Fruit fly (Drosophila melanogaster): ENCODE results near the gene CG13919.

CG13919 gene

DNA sequence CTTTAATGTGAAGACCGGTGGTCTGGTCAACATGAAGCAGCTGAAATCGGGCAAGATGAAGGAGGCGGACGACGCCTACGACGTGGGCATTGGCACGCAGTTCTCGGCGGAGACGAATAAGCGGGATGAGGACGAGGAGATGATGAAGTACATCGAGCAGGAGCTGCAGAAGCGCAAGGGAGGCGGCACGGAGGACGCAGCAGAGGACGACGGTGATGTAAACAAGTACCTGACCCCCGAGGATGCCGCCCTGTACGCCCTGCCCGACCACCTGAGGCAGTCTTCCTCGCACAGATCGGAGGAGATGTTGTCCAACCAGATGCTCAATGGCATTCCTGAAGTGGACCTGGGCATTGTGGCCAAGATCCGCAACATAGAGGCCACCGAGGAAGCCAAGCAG is 20.3 kb downstream of the CG13919 start:
- no peak for TF ChIP-seq CG33017 (tag; optimal IDR thresholded peaks at IDR 0.05)
- TF ChIP-seq CG11617 (GFP tag; optimal IDR thresholded peaks at IDR 0.05) = no peak
- TF ChIP-seq cnc (optimal IDR thresholded peaks at IDR 0.05) = no peak
- no peak for TF ChIP-seq bab1 (GFP tag; optimal IDR thresholded peaks at IDR 0.05)
- TF ChIP-seq CG5204 (GFP tag; optimal IDR thresholded peaks at IDR 0.05) = no peak
- TF ChIP-seq pad (GFP tag; optimal IDR thresholded peaks at IDR 0.05) = no peak

DNA sequence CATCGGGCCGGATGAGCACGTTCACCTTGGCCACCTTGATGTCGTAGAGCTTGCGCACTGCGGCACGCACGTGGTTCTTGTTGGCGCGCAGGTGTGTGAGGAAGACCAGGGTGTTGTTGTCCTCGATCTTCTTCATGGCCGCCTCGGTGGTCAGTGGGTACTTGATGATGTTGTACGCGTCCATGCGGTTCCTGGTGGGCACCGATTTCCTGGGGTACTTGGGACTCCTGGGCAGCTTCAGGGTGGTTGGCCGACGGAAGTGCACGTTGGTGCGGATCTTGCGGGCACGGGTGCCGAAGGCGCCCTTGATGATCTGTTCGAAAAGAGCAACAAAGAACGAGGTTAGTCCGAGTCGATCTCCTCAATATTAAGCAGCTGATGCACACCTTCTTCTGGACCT is 22.2 kb downstream of the CG13919 start:
- TF ChIP-seq cic (GFP tag; optimal IDR thresholded peaks at IDR 0.05) = no peak
- TF ChIP-seq ovo (GFP tag; optimal IDR thresholded peaks at IDR 0.05) = no peak
- no peak for TF ChIP-seq CG7101 (tag; optimal IDR thresholded peaks at IDR 0.05)
- no peak for TF ChIP-seq tj (GFP tag; optimal IDR thresholded peaks at IDR 0.05)
- no peak for TF ChIP-seq bab1 (GFP tag; optimal IDR thresholded peaks at IDR 0.05)

DNA sequence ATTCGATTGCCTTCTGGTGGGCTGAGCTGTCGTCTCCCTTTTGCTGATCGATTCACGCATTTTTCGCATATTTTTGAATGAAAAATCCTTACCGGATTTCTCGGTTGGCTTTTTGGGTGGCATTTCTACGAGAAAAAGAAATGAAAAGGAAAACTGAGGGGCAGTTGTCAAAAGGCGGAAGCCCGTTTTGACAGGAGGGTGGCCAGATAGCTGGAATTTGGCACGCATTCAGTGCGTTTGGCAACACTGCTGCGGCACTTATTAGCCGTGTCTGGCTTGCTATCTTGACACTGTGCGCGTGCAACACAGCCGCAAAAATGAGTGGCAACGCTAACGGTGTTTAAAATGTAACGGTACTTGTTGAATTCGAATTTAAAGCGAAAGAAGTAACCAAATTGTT is 23.2 kb downstream of the CG13919 start, which contains the start of gene RpL23A:
RpL23A (minus strand) TSS at position 151 of the 400 bp plus-strand sequence.
- peak; percentile 95 for TF ChIP-seq Crg-1 (GFP tag; optimal IDR thresholded peaks at IDR 0.05)
- peak; percentile 77 for TF ChIP-seq CG5204 (GFP tag; optimal IDR thresholded peaks at IDR 0.05)
- TF ChIP-seq CG12768 (GFP tag; optimal IDR thresholded peaks at IDR 0.05) = peak; percentile 90
- TF ChIP-seq Clk (GFP tag; optimal IDR thresholded peaks at IDR 0.05) = peak; percentile 94
- no peak for TF ChIP-seq kay (GFP tag; ENCODE audit: borderline replicate concordance)
- peak; percentile 91 for TF ChIP-seq pad (GFP tag; optimal IDR thresholded peaks at IDR 0.05)
- peak; percentile 77 for TF ChIP-seq CG33017 (tag; optimal IDR thresholded peaks at IDR 0.05)
- TF ChIP-seq Hr96 (GFP tag; optimal IDR thresholded peaks at IDR 0.05) = peak; percentile 95
- TF ChIP-seq cnc (optimal IDR thresholded peaks at IDR 0.05) = no peak
- peak; percentile 95 for TF ChIP-seq CG11617 (GFP tag; optimal IDR thresholded peaks at IDR 0.05)
- peak; percentile 97 for TF ChIP-seq ovo (GFP tag; optimal IDR thresholded peaks at IDR 0.05)
- TF ChIP-seq CG14711 (tag; optimal IDR thresholded peaks at IDR 0.05) = peak; percentile 87
- peak; percentile 96 for TF ChIP-seq CG7045 (GFP tag; optimal IDR thresholded peaks at IDR 0.05)
- peak; percentile 97 for TF ChIP-seq CG1620 (GFP tag; optimal IDR thresholded peaks at IDR 0.05)
- TF ChIP-seq CG7101 (tag; optimal IDR thresholded peaks at IDR 0.05) = peak; percentile 95
- TF ChIP-seq cic (GFP tag; optimal IDR thresholded peaks at IDR 0.05) = peak; percentile 83
- peak; percentile 77 for TF ChIP-seq tj (GFP tag; optimal IDR thresholded peaks at IDR 0.05)
- TF ChIP-seq Mnt (GFP tag; optimal IDR thresholded peaks at IDR 0.05) = peak; percentile 97
- peak; percentile 95 for TF ChIP-seq bab1 (GFP tag; optimal IDR thresholded peaks at IDR 0.05)
- peak; percentile 89 for TF ChIP-seq toe (GFP tag; optimal IDR thresholded peaks at IDR 0.05)

DNA sequence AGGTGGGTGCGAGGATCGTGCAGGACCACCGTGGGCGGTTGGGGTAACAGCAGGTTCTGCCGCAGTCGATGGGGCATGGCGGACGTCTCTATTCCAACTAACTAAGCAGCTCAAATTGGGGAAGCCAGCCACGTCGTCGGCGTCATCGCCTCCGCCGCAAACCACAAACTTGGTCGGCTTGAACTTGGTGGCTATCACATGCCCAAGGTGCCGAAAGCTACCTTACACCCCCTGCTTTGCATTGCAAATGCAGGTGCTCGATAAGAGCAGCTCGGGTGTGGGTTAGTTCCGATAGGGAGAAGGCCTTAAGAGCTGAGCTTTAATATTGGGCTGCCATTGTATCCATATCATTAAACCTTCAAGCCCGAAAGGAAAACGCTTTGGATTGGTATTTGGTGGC is 24.7 kb downstream of the CG13919 start, which contains the start of gene RabX5:
RabX5 (minus strand) TSS at position 101 of the 400 bp plus-strand sequence.
- TF ChIP-seq CG7045 (GFP tag; optimal IDR thresholded peaks at IDR 0.05) (no peak), bab1 (GFP tag; optimal IDR thresholded peaks at IDR 0.05) (no peak), cic (GFP tag; optimal IDR thresholded peaks at IDR 0.05) (no peak), Crg-1 (GFP tag; optimal IDR thresholded peaks at IDR 0.05) (no peak), pad (GFP tag; optimal IDR thresholded peaks at IDR 0.05) (no peak)

DNA sequence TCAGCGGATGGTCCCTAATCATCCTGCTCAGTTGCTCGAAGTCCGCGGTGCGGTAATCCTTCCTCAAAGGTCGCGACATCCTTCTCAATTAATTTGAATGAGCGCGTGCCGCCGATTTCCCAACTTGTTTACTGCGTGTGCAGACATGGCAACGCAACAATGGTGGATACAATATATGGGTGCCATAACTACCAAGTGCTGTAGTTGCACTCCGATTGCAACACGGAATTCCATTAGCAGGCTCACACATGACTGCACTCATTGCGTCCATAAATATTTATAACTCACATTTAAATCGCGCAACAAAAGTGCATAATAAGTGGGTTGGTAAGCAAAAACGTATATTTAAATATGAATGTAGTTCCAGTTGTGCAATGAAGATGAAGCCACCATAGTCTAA is 27.4 kb downstream of the CG13919 start, which contains the start of gene CG13930:
CG13930 (minus strand) TSS at position 101 of the 400 bp plus-strand sequence.
- TF ChIP-seq ovo (GFP tag; optimal IDR thresholded peaks at IDR 0.05) = no peak

DNA sequence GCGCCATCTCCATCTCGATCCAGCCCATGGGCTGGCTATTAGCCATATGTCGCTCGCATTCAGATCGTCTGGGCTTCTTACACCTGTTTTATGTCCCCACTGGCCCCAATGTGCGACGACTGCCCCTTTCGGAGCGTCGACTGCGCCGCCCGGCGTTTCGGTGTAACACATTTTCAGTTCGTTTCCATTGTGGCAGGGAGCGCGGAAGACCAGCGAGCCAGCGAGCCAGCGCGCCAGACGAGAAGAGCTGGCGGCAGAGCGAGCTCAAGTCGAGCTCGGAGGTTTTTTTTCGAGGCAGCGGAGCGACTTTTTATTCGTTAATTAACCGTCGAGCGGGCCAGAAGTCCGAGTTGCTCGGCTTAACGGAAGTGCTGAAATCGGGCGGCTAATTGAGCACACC is 29.1 kb downstream of the CG13919 start, which contains the start of gene CG7991:
CG7991 (plus strand) TSS at position 329 of the 400 bp plus-strand sequence.
- TF ChIP-seq tj (GFP tag; optimal IDR thresholded peaks at IDR 0.05) (no peak), CG14711 (tag; optimal IDR thresholded peaks at IDR 0.05) (no peak), CG33017 (tag; optimal IDR thresholded peaks at IDR 0.05) (no peak), toe (GFP tag; optimal IDR thresholded peaks at IDR 0.05) (no peak), cic (GFP tag; optimal IDR thresholded peaks at IDR 0.05) (no peak), Crg-1 (GFP tag; optimal IDR thresholded peaks at IDR 0.05) (no peak)

DNA sequence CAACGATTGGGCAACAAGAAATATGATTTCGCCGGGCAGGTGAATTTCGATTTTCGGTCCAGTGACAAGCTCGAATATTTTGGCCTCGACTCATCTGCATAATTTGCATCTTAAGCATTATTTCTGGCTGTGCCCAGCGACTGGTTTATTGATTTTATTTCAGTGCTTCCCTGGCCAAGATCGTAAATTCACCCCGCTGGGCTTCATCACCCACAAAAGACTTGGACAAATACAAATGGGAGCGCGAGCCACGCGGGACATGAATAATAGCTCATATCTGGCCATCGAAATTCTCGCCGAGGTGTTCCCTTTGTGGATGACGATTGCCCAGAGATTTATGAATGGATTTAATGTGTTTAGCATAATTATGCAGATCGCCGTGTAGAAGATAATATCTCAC is 30.0 kb downstream of the CG13919 start:
- TF ChIP-seq cnc (optimal IDR thresholded peaks at IDR 0.05) (no peak), tj (GFP tag; optimal IDR thresholded peaks at IDR 0.05) (no peak), bab1 (GFP tag; optimal IDR thresholded peaks at IDR 0.05) (no peak), ovo (GFP tag; optimal IDR thresholded peaks at IDR 0.05) (no peak), kay (GFP tag; ENCODE audit: borderline replicate concordance) (no peak), Hr96 (GFP tag; optimal IDR thresholded peaks at IDR 0.05) (no peak), toe (GFP tag; optimal IDR thresholded peaks at IDR 0.05) (no peak), CG12768 (GFP tag; optimal IDR thresholded peaks at IDR 0.05) (no peak), CG1620 (GFP tag; optimal IDR thresholded peaks at IDR 0.05) (no peak), CG5204 (GFP tag; optimal IDR thresholded peaks at IDR 0.05) (no peak), Mnt (GFP tag; optimal IDR thresholded peaks at IDR 0.05) (no peak), CG7101 (tag; optimal IDR thresholded peaks at IDR 0.05) (no peak), cic (GFP tag; optimal IDR thresholded peaks at IDR 0.05) (no peak), CG14711 (tag; optimal IDR thresholded peaks at IDR 0.05) (no peak), CG33017 (tag; optimal IDR thresholded peaks at IDR 0.05) (no peak)

DNA sequence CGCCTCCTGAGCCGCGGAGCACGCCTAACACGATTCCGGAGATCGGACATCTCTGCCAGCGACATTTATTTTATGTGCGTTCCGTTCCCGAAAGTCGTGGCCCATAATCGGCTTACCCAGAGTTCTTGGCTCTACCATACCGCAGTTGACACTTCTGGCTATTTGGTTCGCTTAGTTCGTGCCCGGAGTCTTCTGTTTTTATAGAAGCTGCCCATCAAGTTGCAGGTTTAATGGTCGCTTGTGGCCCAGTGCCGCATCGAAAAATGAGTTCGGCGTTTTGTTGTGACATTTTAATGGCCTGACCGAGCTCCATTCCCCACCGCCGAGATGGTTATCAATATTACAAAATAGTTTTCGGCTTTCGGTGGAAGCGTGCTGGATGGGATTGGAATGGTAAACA is 31.0 kb downstream of the CG13919 start:
- TF ChIP-seq CG5204 (GFP tag; optimal IDR thresholded peaks at IDR 0.05) (no peak), CG11617 (GFP tag; optimal IDR thresholded peaks at IDR 0.05) (no peak), pad (GFP tag; optimal IDR thresholded peaks at IDR 0.05) (no peak), CG12768 (GFP tag; optimal IDR thresholded peaks at IDR 0.05) (no peak), CG7045 (GFP tag; optimal IDR thresholded peaks at IDR 0.05) (no peak), bab1 (GFP tag; optimal IDR thresholded peaks at IDR 0.05) (no peak)
